Fruit fly (Drosophila melanogaster) whole organism, embryonic: ENCODE measurements around the gene brm.

Experiments used
- Awh ChIP-seq: fragments of 200-800 bp; sonication (Bioruptor generic); IDR thresholded peaks from 2 replicates; pipeline ENCODE4, ENCODE4 v1.3.6; 2022; ENCODE audit warnings: missing biosample characterization, missing genetic modification characterization
- BEAF-32 ChIP-seq: fragments of 200-800 bp; sonication (Bioruptor generic); optimal IDR thresholded peaks from 3 replicates; lab custom pipeline; 2017; ENCODE audit warnings: missing biosample characterization, missing genetic modification characterization, mild to moderate bottlenecking, moderate library complexity, missing genetic modification reagents
- CG10366 ChIP-seq: fragments of 200-800 bp; sonication (Bioruptor generic); IDR thresholded peaks from 2 replicates; pipeline ENCODE4 v1.3.6; 2022; ENCODE audit warnings: missing biosample characterization, missing genetic modification characterization
- CG11504 ChIP-seq: fragments of 200-800 bp; sonication (Bioruptor generic); optimal IDR thresholded peaks from 3 replicates; lab custom pipeline; 2019; ENCODE audit warnings: missing biosample characterization, mild to moderate bottlenecking, missing genetic modification characterization, moderate library complexity
- CG11695 ChIP-seq: fragments of 200-800 bp; sonication (Bioruptor generic); IDR thresholded peaks from 3 replicates; pipeline ENCODE4 v1.3.6; 2022; ENCODE audit warnings: missing biosample characterization, missing genetic modification characterization
- CG12071 ChIP-seq: fragments of 200-800 bp; sonication (Bioruptor generic); optimal IDR thresholded peaks from 3 replicates; lab custom pipeline; 2018; ENCODE audit warnings: missing biosample characterization, mild to moderate bottlenecking, missing genetic modification characterization
- CG12659 ChIP-seq: fragments of 200-800 bp; sonication (Bioruptor generic); optimal IDR thresholded peaks from 3 replicates; lab custom pipeline; 2017; ENCODE audit warnings: mild to moderate bottlenecking, missing biosample characterization, missing genetic modification reagents, missing genetic modification characterization
- CG13296 ChIP-seq: fragments of 200-800 bp; sonication (Bioruptor generic); optimal IDR thresholded peaks from 3 replicates; lab custom pipeline; 2018; ENCODE audit warnings: missing biosample characterization, mild to moderate bottlenecking, missing genetic modification characterization
- CG16863 ChIP-seq: fragments of 200-800 bp; sonication (Bioruptor generic); optimal IDR thresholded peaks from 3 replicates; lab custom pipeline; 2016; ENCODE audit warnings: missing biosample characterization, missing genetic modification characterization
- CG17802 ChIP-seq: fragments of 200-800 bp; sonication (Bioruptor generic); optimal IDR thresholded peaks from 2 replicates; lab custom pipeline; 2018; ENCODE audit warnings: missing biosample characterization, mild to moderate bottlenecking, missing genetic modification characterization, moderate library complexity
- CG2116 ChIP-seq: fragments of 200-800 bp; sonication (Bioruptor generic); optimal IDR thresholded peaks from 3 replicates; lab custom pipeline; 2018; ENCODE audit warnings: missing biosample characterization, mild to moderate bottlenecking, missing genetic modification characterization
- CG2712 ChIP-seq: fragments of 200-800 bp; optimal IDR thresholded peaks from 3 replicates; lab custom pipeline; 2019; ENCODE audit warnings: missing biosample characterization, mild to moderate bottlenecking, missing genetic modification characterization, moderate library complexity
- CG3163 ChIP-seq: fragments of 200-800 bp; sonication (Bioruptor generic); optimal IDR thresholded peaks from 3 replicates; lab custom pipeline; 2016; ENCODE audit warnings: missing biosample characterization, missing genetic modification characterization
- CG4730 ChIP-seq: fragments of 200-800 bp; sonication (Bioruptor generic); IDR thresholded peaks from 2 replicates; pipeline ENCODE4 v1.3.6; 2022; ENCODE audit warnings: missing biosample characterization, missing genetic modification characterization
- CG7271 ChIP-seq: fragments of 200-800 bp; sonication (Bioruptor generic); optimal IDR thresholded peaks from 2 replicates; lab custom pipeline; 2018; ENCODE audit warnings: missing biosample characterization, mild to moderate bottlenecking, missing genetic modification characterization, moderate library complexity
- CG7987 ChIP-seq: fragments of 200-800 bp; sonication (Bioruptor generic); optimal IDR thresholded peaks from 2 replicates; lab custom pipeline; 2018; ENCODE audit warnings: missing biosample characterization, mild to moderate bottlenecking, missing genetic modification characterization, moderate library complexity
- CG8359 ChIP-seq: fragments of 200-800 bp; sonication (Bioruptor generic); optimal IDR thresholded peaks from 2 replicates; lab custom pipeline; 2017; ENCODE audit warnings: missing biosample characterization, mild to moderate bottlenecking, missing genetic modification characterization, borderline replicate concordance
- CG9727 ChIP-seq: fragments of 200-800 bp; sonication (Bioruptor generic); optimal IDR thresholded peaks from 3 replicates; lab custom pipeline; 2017; ENCODE audit warnings: missing biosample characterization, mild to moderate bottlenecking, missing genetic modification characterization
- D ChIP-seq, 2 experiments: fragments of 200-800 bp in 1 of 2; fragments of >200 bp in 1 of 2; sonication (Bioruptor generic) in 1 of 2; optimal IDR thresholded peaks; 2 replicates in 1 of 2; 3 replicates in 1 of 2; lab custom pipeline; 2017; ENCODE audit warnings: mild to moderate bottlenecking in 1 of 2, missing biosample characterization in 1 of 2, missing genetic modification characterization in 1 of 2, missing genetic modification reagents in 1 of 2
- D19B ChIP-seq: fragments of 200-800 bp; sonication (Bioruptor generic); optimal IDR thresholded peaks from 2 replicates; lab custom pipeline; 2017; ENCODE audit warnings: missing biosample characterization, mild to moderate bottlenecking, missing genetic modification characterization
- Drgx ChIP-seq: fragments of 200-800 bp; sonication (Bioruptor generic); IDR thresholded peaks from 2 replicates; pipeline ENCODE4 v1.3.6; 2022; ENCODE audit warnings: missing biosample characterization, missing genetic modification characterization
- Eip74EF ChIP-seq, 2 experiments: fragments of 200-800 bp in 1 of 2; fragments of >200 bp in 1 of 2; sonication (Bioruptor generic) in 1 of 2; optimal IDR thresholded peaks; 2 replicates each; lab custom pipeline; 2017 to 2019; ENCODE audit warnings: missing biosample characterization in 2 of 2, missing genetic modification characterization in 2 of 2, mild to moderate bottlenecking in 1 of 2, moderate library complexity in 1 of 2
- Elba2 ChIP-seq: fragments of 200-800 bp; sonication (Bioruptor generic); optimal IDR thresholded peaks from 3 replicates; lab custom pipeline; 2016; ENCODE audit warnings: missing biosample characterization, missing genetic modification characterization
- Ets65A ChIP-seq: fragments of 200-800 bp; sonication (Bioruptor generic); peaks from one replicate; lab custom pipeline; 2016; ENCODE audit warnings: missing biosample characterization, missing genetic modification characterization
- Hr3 ChIP-seq: fragments of 200-800 bp; sonication (Bioruptor generic); optimal IDR thresholded peaks from 3 replicates; lab custom pipeline; 2016; ENCODE audit warnings: missing biosample characterization, missing genetic modification characterization
- Meics ChIP-seq: fragments of 200-800 bp; sonication (Bioruptor generic); optimal IDR thresholded peaks from 2 replicates; lab custom pipeline; 2017; ENCODE audit warnings: missing biosample characterization, mild to moderate bottlenecking, missing genetic modification characterization
- Mes4 ChIP-seq: fragments of 200-800 bp; sonication (Bioruptor generic); optimal IDR thresholded peaks from 2 replicates; lab custom pipeline; 2016; ENCODE audit warnings: missing biosample characterization, missing genetic modification characterization
- Mrtf ChIP-seq: fragments of 200-800 bp; sonication (Bioruptor generic); IDR thresholded peaks from 3 replicates; pipeline ENCODE4 v1.3.6; 2022; ENCODE audit warnings: missing biosample characterization, missing genetic modification characterization
- Myb ChIP-seq: fragments of 200-800 bp; sonication (Bioruptor generic); optimal IDR thresholded peaks from 2 replicates; lab custom pipeline; 2016; ENCODE audit warnings: missing biosample characterization, missing genetic modification characterization
- Sin3A ChIP-seq: fragments of >200 bp; optimal IDR thresholded peaks from 2 replicates; lab custom pipeline; 2018
- Sox100B ChIP-seq: fragments of 200-800 bp; sonication (Bioruptor generic); optimal IDR thresholded peaks from 3 replicates; lab custom pipeline; 2018; ENCODE audit warnings: missing biosample characterization, mild to moderate bottlenecking, missing genetic modification characterization
- Sox102F ChIP-seq: fragments of 200-800 bp; sonication (Bioruptor generic); optimal IDR thresholded peaks from 2 replicates; lab custom pipeline; 2018; ENCODE audit warnings: missing biosample characterization, mild to moderate bottlenecking, missing genetic modification characterization, moderate library complexity
- Sry-β ChIP-seq: fragments of 200-800 bp; sonication (Bioruptor generic); optimal IDR thresholded peaks from 2 replicates; lab custom pipeline; 2018; ENCODE audit warnings: missing biosample characterization, mild to moderate bottlenecking, missing genetic modification characterization, moderate library complexity
- ara ChIP-seq: fragments of 200-800 bp; sonication (Bioruptor generic); IDR thresholded peaks from 2 replicates; pipeline ENCODE4 v1.3.6; 2022; ENCODE audit warnings: missing biosample characterization, missing genetic modification characterization
- bab2 ChIP-seq: fragments of 200-800 bp; sonication (Bioruptor generic); optimal IDR thresholded peaks from 2 replicates; lab custom pipeline; 2016; ENCODE audit warnings: missing biosample characterization, missing genetic modification characterization
- cad ChIP-seq: fragments of >200 bp; optimal IDR thresholded peaks from 2 replicates; lab custom pipeline; 2017; ENCODE audit warnings: missing biosample characterization, missing genetic modification characterization
- ci ChIP-seq: fragments of 200-800 bp; sonication (Bioruptor generic); IDR thresholded peaks from 3 replicates; pipeline ENCODE4 v1.3.6; 2022; ENCODE audit warnings: missing biosample characterization, missing genetic modification characterization
- crol ChIP-seq: fragments of 200-800 bp; sonication (Bioruptor generic); IDR thresholded peaks from 2 replicates; pipeline ENCODE4 v1.3.6; 2022; ENCODE audit warnings: missing biosample characterization, missing genetic modification characterization
- esg ChIP-seq: fragments of 200-800 bp; sonication (Bioruptor generic); conservative IDR thresholded peaks from 2 replicates; pipeline ENCODE4 v1.3.6; 2022; ENCODE audit warnings: missing biosample characterization, missing genetic modification characterization
- jing ChIP-seq: fragments of 200-800 bp; sonication (Bioruptor generic); optimal IDR thresholded peaks from 2 replicates; lab custom pipeline; 2018; ENCODE audit warnings: missing biosample characterization, mild to moderate bottlenecking, missing genetic modification characterization
- lab ChIP-seq: fragments of 200-800 bp; sonication (Bioruptor generic); optimal IDR thresholded peaks from 3 replicates; lab custom pipeline; 2017; ENCODE audit warnings: missing biosample characterization, missing genetic modification characterization, mild to moderate bottlenecking, moderate library complexity, missing genetic modification reagents
- nmo ChIP-seq: fragments of 200-800 bp; sonication (Bioruptor generic); optimal IDR thresholded peaks from 2 replicates; lab custom pipeline; 2018; ENCODE audit warnings: missing biosample characterization, mild to moderate bottlenecking, missing genetic modification characterization, moderate library complexity
- org-1 ChIP-seq: fragments of 200-800 bp; sonication (Bioruptor generic); optimal IDR thresholded peaks from 2 replicates; lab custom pipeline; 2017; ENCODE audit warnings: missing biosample characterization, missing genetic modification characterization
- prd ChIP-seq, 3 experiments: fragments of >200 bp in 2 of 3; fragments of 200-800 bp in 1 of 3; sonication (Bioruptor generic) in 1 of 3; optimal IDR thresholded peaks in 2 of 3; IDR thresholded peaks in 1 of 3; 2 replicates in 2 of 3; 3 replicates in 1 of 3; pipeline versions ENCODE4 v1.3.6 to Lab custom; 2017 to 2022; ENCODE audit warnings: missing biosample characterization in 1 of 3, missing genetic modification characterization in 1 of 3
- pros ChIP-seq: fragments of 200-800 bp; sonication (Bioruptor generic); optimal IDR thresholded peaks from 3 replicates; lab custom pipeline; 2019; ENCODE audit warnings: missing biosample characterization, mild to moderate bottlenecking, missing genetic modification characterization, moderate library complexity
- sens ChIP-seq: fragments of 200-800 bp; sonication (Bioruptor generic); peaks from one replicate; lab custom pipeline; 2016; ENCODE audit warnings: missing biosample characterization, missing genetic modification characterization
- sens-2 ChIP-seq: fragments of 200-800 bp; sonication (Bioruptor generic); IDR thresholded peaks from 2 replicates; pipeline ENCODE4 v1.3.6; 2022; ENCODE audit warnings: missing biosample characterization, missing genetic modification characterization
- so ChIP-seq: fragments of 200-800 bp; sonication (Bioruptor generic); IDR thresholded peaks from 3 replicates; pipeline ENCODE4 v1.3.6; 2022; ENCODE audit warnings: missing biosample characterization, missing genetic modification characterization
- twi ChIP-seq: fragments of 200-800 bp; optimal IDR thresholded peaks from 2 replicates; lab custom pipeline; 2019; ENCODE audit warnings: missing biosample characterization, mild to moderate bottlenecking, missing genetic modification characterization, moderate library complexity
- yki ChIP-seq: fragments of >200 bp; optimal IDR thresholded peaks from 3 replicates; lab custom pipeline; 2018

The brm gene

dm6 chr3L:16027163-16027633 is 44.5 kb upstream of the brm start (continued):
- TF ChIP-seq CG12071 (GFP tag; lab: Kevin White, UChicago) (peak; percentile 51), Sry-β (GFP tag; lab: Kevin White, UChicago) (peak; percentile 41), bab2 (GFP tag; lab: Kevin White, UChicago) (peak; percentile 65), CG2712 (tag; lab: Kevin White, UChicago) (peak; percentile 15), CG8359 (GFP tag; lab: Kevin White, UChicago) (peak; percentile 59), sens-2 (peak; percentile 47; the same call in 1 of the 2 replicates), Mrtf (GFP tag; lab: Robert Waterston, UW) (no peak), Elba2 (GFP tag; lab: Kevin White, UChicago) (no peak), ara (peak; percentile 44; the same call in 1 of the 2 replicates), Mes4 (GFP tag; lab: Kevin White, UChicago) (no peak), twi (tag; lab: Kevin White, UChicago) (peak; percentile 32), yki (lab: Kevin White, UChicago) (no peak), pros (GFP tag; lab: Kevin White, UChicago) (peak; percentile 7), CG11695 (GFP tag; lab: Robert Waterston, UW) (peak; percentile 50; the same call in 1 of the 3 replicates), BEAF-32 (GFP tag; lab: Kevin White, UChicago) (no peak), Sin3A (lab: Kevin White, UChicago) (no peak), D (optimal IDR thresholded peaks at IDR 0.05; lab: Kevin White, UChicago) (no peak), D (GFP tag; optimal IDR thresholded peaks at IDR 0.05; lab: Kevin White, UChicago) (peak; percentile 25), crol (GFP tag; lab: Robert Waterston, UW) (peak; percentile 74), CG11504 (tag; lab: Kevin White, UChicago) (peak; percentile 34), Drgx (GFP tag; lab: Robert Waterston, UW) (peak; percentile 90), Meics (GFP tag; lab: Kevin White, UChicago) (peak; percentile 47), CG7987 (peak; percentile 71), lab (GFP tag; lab: Kevin White, UChicago) (peak; percentile 71), CG16863 (peak; percentile 1), CG7271 (tag; lab: Kevin White, UChicago) (peak; percentile 17), CG17802 (tag; lab: Kevin White, UChicago) (no peak), org-1 (GFP tag; lab: Kevin White, UChicago) (peak; percentile 15), Ets65A (peak; percentile 79), CG12659 (GFP tag; lab: Kevin White, UChicago) (peak; percentile 25), CG9727 (GFP tag; lab: Kevin White, UChicago) (peak; percentile 64), Sox102F (GFP tag; lab: Kevin White, UChicago) (peak; percentile 25), CG13296 (peak; percentile 44), nmo (GFP tag; lab: Kevin White, UChicago) (peak; percentile 0), prd (optimal IDR thresholded peaks at IDR 0.05; lab: Kevin White, UChicago) (no peak), prd (GFP tag; IDR thresholded peaks at IDR 0.05; lab: Robert Waterston, UW) (peak; percentile 33; the same call in 1 of the 3 replicates), CG4730 (GFP tag; lab: Robert Waterston, UW) (peak; percentile 19; the same call in 1 of the 2 replicates), CG10366 (GFP tag; lab: Robert Waterston, UW) (peak; percentile 30; the same call in 1 of the 2 replicates), jing (GFP tag; lab: Kevin White, UChicago) (no peak), Hr3 (no peak), Awh (GFP tag; lab: Robert Waterston, UW) (no peak), CG3163 (GFP tag; lab: Kevin White, UChicago) (peak; percentile 44), esg (GFP tag; lab: Robert Waterston, UW) (0 out of 2 replicates have a peak, but pooled peaks have one; percentile 14), Eip74EF (GFP tag; optimal IDR thresholded peaks at IDR 0.05; lab: Kevin White, UChicago) (peak in 1 of 2 experiments; percentile 14), cad (GFP tag; lab: Kevin White, UChicago) (no peak), D19B (GFP tag; lab: Kevin White, UChicago) (no peak), sens (GFP tag; lab: Kevin White, UChicago) (peak; percentile 95), Myb (peak; percentile 20), ci (GFP tag; lab: Robert Waterston, UW) (peak; percentile 60; the same call in 2 of the 3 replicates), CG2116 (GFP tag; lab: Kevin White, UChicago) (peak; percentile 29), Sox100B (GFP tag; lab: Kevin White, UChicago) (peak; percentile 64), so (GFP tag; lab: Robert Waterston, UW) (peak; percentile 70; the same call in 2 of the 3 replicates)
